Fruit fly (Drosophila melanogaster) whole organism, adult: Measurements from ENCODE around the gene Tsp29Fb.

Source experiments
- CG11617 ChIP-seq: fragments of 200-800 bp; sonication (Bioruptor generic); optimal IDR thresholded peaks from 2 replicates; lab custom pipeline; 2017; ENCODE audit warnings: mild to moderate bottlenecking, missing biosample characterization, missing genetic modification reagents, missing genetic modification characterization
- CG12768 ChIP-seq: fragments of 200-800 bp; sonication (Bioruptor generic); optimal IDR thresholded peaks from 2 replicates; lab custom pipeline; 2017; ENCODE audit warnings: missing biosample characterization, missing genetic modification characterization, mild to moderate bottlenecking, moderate library complexity, missing genetic modification reagents
- CG1620 ChIP-seq: fragments of 200-800 bp; sonication (Bioruptor generic); optimal IDR thresholded peaks from 2 replicates; lab custom pipeline; 2016; ENCODE audit warnings: missing biosample characterization, missing genetic modification characterization
- CG33017 ChIP-seq: fragments of 200-800 bp; sonication (Bioruptor generic); optimal IDR thresholded peaks from 2 replicates; lab custom pipeline; 2018; ENCODE audit warnings: missing biosample characterization, mild to moderate bottlenecking, missing genetic modification characterization, moderate library complexity
- CG5204 ChIP-seq: fragments of 200-800 bp; sonication (Bioruptor generic); optimal IDR thresholded peaks from 2 replicates; lab custom pipeline; 2016; ENCODE audit warnings: missing biosample characterization, missing genetic modification characterization
- CG7045 ChIP-seq: fragments of 200-800 bp; sonication (Bioruptor generic); optimal IDR thresholded peaks from 2 replicates; lab custom pipeline; 2017; ENCODE audit warnings: missing biosample characterization, mild to moderate bottlenecking, missing genetic modification characterization
- CG7101 ChIP-seq: fragments of 200-800 bp; sonication (Bioruptor generic); optimal IDR thresholded peaks from 2 replicates; lab custom pipeline; 2018; ENCODE audit warnings: missing biosample characterization, mild to moderate bottlenecking, missing genetic modification characterization, moderate library complexity
- Crg-1 ChIP-seq: fragments of 200-800 bp; sonication (Bioruptor generic); optimal IDR thresholded peaks from 2 replicates; lab custom pipeline; 2016; ENCODE audit warnings: missing biosample characterization, missing genetic modification characterization
- Hr96 ChIP-seq: fragments of 200-800 bp; sonication (Bioruptor generic); optimal IDR thresholded peaks from 2 replicates; lab custom pipeline; 2016; ENCODE audit warnings: missing biosample characterization, missing genetic modification characterization
- cnc ChIP-seq, 2 experiments: fragments of >200 bp; optimal IDR thresholded peaks; 2 replicates each; lab custom pipeline; 2017
- kay ChIP-seq: fragments of 200-800 bp; sonication (Bioruptor generic); peaks from one replicate; lab custom pipeline; 2016; ENCODE audit warnings: missing biosample characterization, missing genetic modification characterization, borderline replicate concordance
- pad ChIP-seq: fragments of 200-800 bp; sonication (Bioruptor generic); optimal IDR thresholded peaks from 3 replicates; lab custom pipeline; 2017; ENCODE audit warnings: missing biosample characterization, missing genetic modification characterization, mild to moderate bottlenecking, moderate library complexity, missing genetic modification reagents
- toe ChIP-seq: fragments of 200-800 bp; sonication (Bioruptor generic); optimal IDR thresholded peaks from 2 replicates; lab custom pipeline; 2016; ENCODE audit warnings: missing biosample characterization, missing genetic modification characterization

DNA sequence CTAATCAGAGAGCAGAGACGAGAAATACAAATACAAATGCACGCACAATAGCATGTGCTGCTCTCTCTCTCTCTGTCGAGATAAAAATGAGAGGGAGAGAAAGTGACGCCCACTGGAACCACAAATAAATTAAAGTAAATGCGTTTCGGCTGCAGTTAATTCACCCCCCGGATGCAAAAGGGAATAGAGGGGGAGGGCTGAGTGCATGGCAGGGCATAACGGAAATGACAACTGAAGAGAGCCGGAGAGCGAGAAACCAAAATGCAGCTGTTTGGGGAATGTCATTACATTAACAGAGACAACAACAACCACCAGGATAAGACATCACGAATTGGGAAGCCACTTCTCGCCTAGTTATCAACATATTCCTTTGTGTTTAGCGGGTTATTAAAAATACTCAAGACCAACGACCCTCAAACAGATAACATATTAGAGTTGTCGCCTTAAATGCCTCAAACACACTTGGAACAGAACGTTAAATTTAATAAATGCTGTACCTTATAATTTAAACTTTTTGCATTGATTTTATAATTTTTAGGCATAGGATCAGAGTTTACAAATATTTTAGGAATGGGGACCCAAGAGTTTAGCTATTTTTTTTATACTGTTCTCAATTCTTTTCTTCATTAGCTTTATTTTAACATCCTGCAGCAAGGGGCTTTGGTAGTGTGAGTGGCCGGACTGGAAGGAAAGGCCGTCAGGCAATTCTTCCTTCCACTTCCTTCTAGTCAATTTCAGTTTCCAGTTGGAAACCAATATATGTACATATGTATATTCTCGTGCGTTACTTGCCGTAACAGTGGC, 12.9 kb downstream of the Tsp29Fb start:
- TF ChIP-seq Hr96 (GFP tag; lab: Kevin White, UChicago) (no peak), kay (GFP tag; lab: Kevin White, UChicago) (no peak), CG12768 (GFP tag; lab: Kevin White, UChicago) (peak; percentile 22), CG7101 (tag; lab: Kevin White, UChicago) (no peak), CG11617 (GFP tag; lab: Kevin White, UChicago) (peak; percentile 6), CG5204 (GFP tag; lab: Kevin White, UChicago) (no peak), cnc (optimal IDR thresholded peaks at IDR 0.05; lab: Kevin White, UChicago) (no peak), CG1620 (no peak), Crg-1 (GFP tag; lab: Kevin White, UChicago) (no peak), pad (GFP tag; lab: Kevin White, UChicago) (peak; percentile 77), toe (GFP tag; lab: Kevin White, UChicago) (no peak), CG7045 (GFP tag; lab: Kevin White, UChicago) (no peak), CG33017 (tag; lab: Kevin White, UChicago) (no peak)
